Fruit fly (Drosophila melanogaster): ENCODE results near the gene CG17258.

Gene CG17258

DNA sequence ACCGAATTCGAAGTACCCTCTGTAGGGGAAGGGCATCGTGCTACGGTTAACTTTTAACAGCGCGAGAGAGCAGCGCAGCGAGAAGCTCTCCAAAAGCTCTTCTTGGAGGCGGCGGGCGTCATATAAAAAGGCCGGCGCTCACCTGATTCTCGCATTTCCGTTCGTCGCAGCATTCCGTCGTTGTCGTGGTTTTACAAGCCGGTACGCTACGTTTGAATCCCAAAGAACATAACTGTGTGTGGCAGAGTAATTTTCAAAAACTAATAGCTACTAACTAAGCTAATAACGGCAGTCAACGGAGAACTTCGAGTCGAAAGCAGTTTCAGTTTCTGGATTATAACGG is 21.3 kb upstream of the CG17258 start, which contains the start of gene FASN1 (continued):
- TF ChIP-seq knrl (GFP tag; IDR thresholded peaks at IDR 0.05; ENCODE audit: partially characterized antibody) (no peak), Hmr (GFP tag; optimal IDR thresholded peaks at IDR 0.05) (peak; percentile 30), gsb (GFP tag; IDR thresholded peaks at IDR 0.05) (no peak), CG3407 (GFP tag; optimal IDR thresholded peaks at IDR 0.05) (no peak), disco-r (GFP tag; optimal IDR thresholded peaks at IDR 0.05) (no peak), klu (GFP tag; IDR thresholded peaks at IDR 0.05) (no peak), nerfin-2 (GFP tag; IDR thresholded peaks at IDR 0.05; ENCODE audit: partially characterized antibody) (no peak), B-H2 (GFP tag; optimal IDR thresholded peaks at IDR 0.05) (peak; percentile 47), Nf-YA (GFP tag; IDR thresholded peaks at IDR 0.05) (no peak), CG8765 (GFP tag; IDR thresholded peaks at IDR 0.05) (no peak), Gug (GFP tag; IDR thresholded peaks at IDR 0.05) (peak; percentile 70; the same call in 2 of the 4 replicates), unpg (GFP tag; optimal IDR thresholded peaks at IDR 0.05) (no peak), bigmax (GFP tag; optimal IDR thresholded peaks at IDR 0.05) (no peak), CG10979 (tag; optimal IDR thresholded peaks at IDR 0.05) (no peak), so (GFP tag; IDR thresholded peaks at IDR 0.05) (0 out of 3 replicates have a peak, but pooled peaks have one; percentile 24), CG14441 (GFP tag; IDR thresholded peaks at IDR 0.05) (0 out of 2 replicates have a peak, but pooled peaks have one; percentile 12), Ada2b (GFP tag; IDR thresholded peaks at IDR 0.05) (no peak), inv (GFP tag; IDR thresholded peaks at IDR 0.05; ENCODE audit: partially characterized antibody) (peak; percentile 25; the same call in 1 of the 2 replicates), pzg (GFP tag; optimal IDR thresholded peaks at IDR 0.05) (no peak), NC2β (GFP tag; optimal IDR thresholded peaks at IDR 0.05) (no peak), Dip2 (GFP tag; IDR thresholded peaks at IDR 0.05) (no peak), Gsc (GFP tag; IDR thresholded peaks at IDR 0.05) (no peak), Bgb (GFP tag; IDR thresholded peaks at IDR 0.05; ENCODE audit: partially characterized antibody) (peak; percentile 61; the same call in 1 of the 2 replicates), Hr39 (optimal IDR thresholded peaks at IDR 0.05) (no peak), mam (GFP tag; optimal IDR thresholded peaks at IDR 0.05) (no peak), fd3F (GFP tag; optimal IDR thresholded peaks at IDR 0.05) (no peak), nerfin-1 (tag; optimal IDR thresholded peaks at IDR 0.05) (peak; percentile 12), CG3995 (GFP tag; optimal IDR thresholded peaks at IDR 0.05) (no peak), sisA (GFP tag; IDR thresholded peaks at IDR 0.05) (no peak), CG42726 (GFP tag; IDR thresholded peaks at IDR 0.05; ENCODE audit: partially characterized antibody) (0 out of 2 replicates have a peak, but pooled peaks have one; percentile 31), stwl (tag; optimal IDR thresholded peaks at IDR 0.05) (no peak), Dp (GFP tag; optimal IDR thresholded peaks at IDR 0.05) (no peak), CG12391 (tag; optimal IDR thresholded peaks at IDR 0.05) (no peak), CG10274 (GFP tag; optimal IDR thresholded peaks at IDR 0.05) (no peak), CG6791 (GFP tag; IDR thresholded peaks at IDR 0.05; ENCODE audit: partially characterized antibody) (0 out of 3 replicates have a peak, but pooled peaks have one; percentile 29), CG10147 (GFP tag; optimal IDR thresholded peaks at IDR 0.05) (no peak), HLHmδ (GFP tag; optimal IDR thresholded peaks at IDR 0.05) (no peak), Xbp1 (GFP tag; optimal IDR thresholded peaks at IDR 0.05) (no peak), crp (GFP tag; optimal IDR thresholded peaks at IDR 0.05) (no peak), CG8281 (tag; optimal IDR thresholded peaks at IDR 0.05) (no peak), Dek (tag; optimal IDR thresholded peaks at IDR 0.05) (no peak), kni (GFP tag; optimal IDR thresholded peaks at IDR 0.05) (no peak), CG6175 (GFP tag; IDR thresholded peaks at IDR 0.05) (0 out of 3 replicates have a peak, but pooled peaks have one; percentile 25), tup (GFP tag; optimal IDR thresholded peaks at IDR 0.05) (no peak), CG31224 (GFP tag; IDR thresholded peaks at IDR 0.05) (no peak), CG18619 (GFP tag; optimal IDR thresholded peaks at IDR 0.05) (no peak), ci (GFP tag; IDR thresholded peaks at IDR 0.05) (peak; percentile 73), CG12299 (tag; optimal IDR thresholded peaks at IDR 0.05) (no peak), amos (GFP tag; IDR thresholded peaks at IDR 0.05; ENCODE audit: partially characterized antibody) (peak; percentile 28; the same call in 1 of the 2 replicates), otp (GFP tag; IDR thresholded peaks at IDR 0.05) (0 out of 3 replicates have a peak, but pooled peaks have one; percentile 20)
